Worm (Caenorhabditis elegans): ENCODE results near the gene C40H1.8.

Gene C40H1.8

ce11 chrIII:9331084-9331564 lies 16.6 kb downstream of the C40H1.8 start, which contains the start of gene ufc-1 (continued):
- no peak for TF ChIP-seq T26A8.4 (GFP tag; IDR thresholded peaks at IDR 0.05)
- peak; percentile 4 for TF ChIP-seq dpl-1 (GFP tag; optimal IDR thresholded peaks at IDR 0.05)
- no peak for TF ChIP-seq hif-1 (tag; optimal IDR thresholded peaks at IDR 0.05)
- no peak for TF ChIP-seq R02D3.7 (tag; optimal IDR thresholded peaks at IDR 0.05)
- TF ChIP-seq F37D6.2 (tag; optimal IDR thresholded peaks at IDR 0.05): no peak
- TF ChIP-seq dmd-8 (GFP tag; IDR thresholded peaks at IDR 0.05): no peak
- no peak for TF ChIP-seq skn-1 (tag; optimal IDR thresholded peaks at IDR 0.05)
- TF ChIP-seq mep-1 (tag; optimal IDR thresholded peaks at IDR 0.05): no peak

DNA sequence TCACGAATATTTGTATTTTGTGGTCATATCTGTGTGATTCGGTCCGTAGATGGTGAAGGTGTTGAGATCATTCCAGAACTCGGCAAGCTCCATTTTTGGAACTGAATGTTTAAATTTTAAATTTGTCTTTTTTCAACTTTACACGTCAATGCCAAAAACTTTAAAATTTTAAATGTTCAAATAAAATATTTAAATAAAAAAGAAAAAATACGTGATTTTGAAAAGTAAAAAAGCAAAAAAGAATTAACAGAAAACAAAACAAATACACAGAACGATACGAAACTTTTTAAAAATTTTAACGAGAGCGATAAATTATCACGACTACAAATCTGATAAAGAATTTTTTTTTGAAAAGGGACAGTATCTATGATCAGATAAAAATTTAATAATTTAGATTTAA lies 19.7 kb downstream of the C40H1.8 start, which contains the start of gene elo-4:
elo-4 (minus strand) TSS at position 101 of the 400 bp plus-strand sequence.
- no peak for TF ChIP-seq mxl-3 (GFP tag; optimal IDR thresholded peaks at IDR 0.05)
- TF ChIP-seq hmg-1.1 (GFP tag; IDR thresholded peaks at IDR 0.05): no peak
- TF ChIP-seq lsy-2 (tag; optimal IDR thresholded peaks at IDR 0.05): no peak
- TF ChIP-seq ceh-62 (tag; optimal IDR thresholded peaks at IDR 0.05): no peak
- TF ChIP-seq unc-39 (tag; optimal IDR thresholded peaks at IDR 0.05): no peak
- TF ChIP-seq Y5F2A.4 (GFP tag; optimal IDR thresholded peaks at IDR 0.05): no peak
- TF ChIP-seq nhr-76 (tag; optimal IDR thresholded peaks at IDR 0.05): no peak
- no peak for TF ChIP-seq lin-39 (tag; optimal IDR thresholded peaks at IDR 0.05)
- TF ChIP-seq snpc-4 (tag; optimal IDR thresholded peaks at IDR 0.05): no peak
- no peak for TF ChIP-seq F26F4.8 (GFP tag; conservative IDR thresholded peaks at IDR 0.05)
- TF ChIP-seq hif-1 (tag; optimal IDR thresholded peaks at IDR 0.05): no peak
- TF ChIP-seq Y48G9A.11 (GFP tag; IDR thresholded peaks at IDR 0.05): no peak
- no peak for TF ChIP-seq nhr-25 (tag; optimal IDR thresholded peaks at IDR 0.05; ENCODE audit: borderline replicate concordance, insufficient read depth)
- no peak for TF ChIP-seq Y105C5A.15 (GFP tag; IDR thresholded peaks at IDR 0.05)
- no peak for TF ChIP-seq set-16 (GFP tag; IDR thresholded peaks at IDR 0.05)

DNA sequence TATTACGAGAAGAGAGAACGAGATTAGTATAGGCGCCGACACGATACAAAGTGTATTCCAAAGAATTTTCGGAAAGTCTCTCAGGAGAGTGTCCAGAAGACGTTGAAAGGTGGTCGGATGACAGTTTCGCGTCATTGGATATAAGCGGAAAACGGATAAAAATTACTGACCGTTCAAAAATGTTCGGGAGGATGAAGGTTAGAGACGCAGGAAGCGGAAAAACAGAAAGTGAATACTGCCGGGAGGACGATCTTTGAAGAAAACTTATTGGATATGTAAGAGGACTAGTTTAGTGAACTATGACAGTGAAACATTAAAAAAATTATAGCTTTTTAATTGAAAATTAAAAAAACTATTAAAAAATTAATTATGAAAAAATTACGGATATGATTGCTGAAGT lies 20.6 kb downstream of the C40H1.8 start:
- TF ChIP-seq lsy-2 (tag; optimal IDR thresholded peaks at IDR 0.05) (no peak), zfp-3 (GFP tag; conservative IDR thresholded peaks at IDR 0.05) (no peak), skn-1 (tag; optimal IDR thresholded peaks at IDR 0.05) (no peak), nhr-48 (tag; optimal IDR thresholded peaks at IDR 0.05) (no peak), ctbp-1 (GFP tag; IDR thresholded peaks at IDR 0.05) (no peak), egl-27 (tag; optimal IDR thresholded peaks at IDR 0.05) (no peak), lin-38 (GFP tag; IDR thresholded peaks at IDR 0.05) (no peak), unc-130 (GFP tag; optimal IDR thresholded peaks at IDR 0.05) (no peak), F10B5.3 (tag; optimal IDR thresholded peaks at IDR 0.05) (no peak), nhr-77 (tag; optimal IDR thresholded peaks at IDR 0.05) (no peak), nhr-102 (tag; optimal IDR thresholded peaks at IDR 0.05) (no peak)

- TF ChIP-seq unc-62 (GFP tag; optimal IDR thresholded peaks at IDR 0.05 in 1 of 2) (peak in 1 of 2 experiments; percentile 95), unc-62 (tag; optimal IDR thresholded peaks at IDR 0.05) (no peak), nhr-237 (tag; optimal IDR thresholded peaks at IDR 0.05) (no peak)
These were observed 22.3 kb downstream of the C40H1.8 start for ce11 chrIII:9336807-9337206.

DNA sequence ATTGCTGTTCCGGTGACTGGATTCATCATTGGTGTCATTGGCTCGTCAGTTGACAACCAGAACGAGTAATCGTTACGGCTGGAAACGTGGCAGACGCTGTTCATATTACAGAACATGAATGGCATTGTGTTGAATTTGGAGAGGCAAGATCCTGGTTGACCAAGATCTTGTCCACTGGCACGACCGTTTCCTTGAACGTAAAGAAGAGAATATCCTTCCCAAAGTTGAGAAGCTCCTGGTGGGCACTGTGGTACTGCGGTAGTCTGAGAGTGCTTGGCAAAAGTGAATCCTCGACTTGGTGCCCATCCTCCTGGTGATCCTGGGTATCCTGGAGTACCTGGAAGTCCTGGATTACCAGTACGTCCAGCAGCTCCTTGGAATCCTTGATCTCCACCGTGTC lies 23.5 kb downstream of the C40H1.8 start:
- TF ChIP-seq unc-62 (GFP tag; optimal IDR thresholded peaks at IDR 0.05 in 1 of 2) (peak in 1 of 2 experiments; percentile 92), unc-62 (tag; optimal IDR thresholded peaks at IDR 0.05) (no peak), spr-3 (GFP tag; optimal IDR thresholded peaks at IDR 0.05) (no peak), nhr-237 (tag; optimal IDR thresholded peaks at IDR 0.05) (no peak)

Measured in whole organism, L4 larva.